Fruit fly (Drosophila melanogaster): ENCODE results near the gene msl-1.

Gene msl-1

DNA sequence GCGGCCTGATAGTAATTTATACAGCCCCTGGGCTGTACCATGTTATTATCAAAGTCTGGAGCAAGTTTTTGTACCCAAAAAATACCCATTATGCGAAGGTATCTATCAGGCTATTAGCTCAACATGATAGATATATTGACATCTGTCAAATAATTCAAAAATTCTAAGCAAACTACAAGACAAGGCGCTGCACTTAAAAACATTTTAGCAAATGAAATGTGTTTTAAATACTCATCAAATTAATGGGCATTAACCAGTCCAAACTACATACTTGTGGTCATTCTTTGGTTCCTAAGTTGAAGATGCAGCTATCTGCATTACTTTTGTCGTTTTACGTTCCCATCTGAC is 35.3 kb downstream of the msl-1 start (continued):
- TF ChIP-seq CG12744 (GFP tag; optimal IDR thresholded peaks at IDR 0.05) (no peak), CG1647 (GFP tag; optimal IDR thresholded peaks at IDR 0.05) (peak; percentile 78), pb (GFP tag; optimal IDR thresholded peaks at IDR 0.05) (peak; percentile 40), CG9215 (GFP tag; IDR thresholded peaks at IDR 0.05) (no peak; the same call in 1 of the 2 replicates), Mes4 (GFP tag; optimal IDR thresholded peaks at IDR 0.05) (no peak), schlank (tag; optimal IDR thresholded peaks at IDR 0.05) (no peak), oc (tag; optimal IDR thresholded peaks at IDR 0.05) (peak; percentile 70), Xbp1 (GFP tag; optimal IDR thresholded peaks at IDR 0.05) (peak; percentile 77), CG13424 (tag; optimal IDR thresholded peaks at IDR 0.05) (peak; percentile 39), CG7556 (GFP tag; optimal IDR thresholded peaks at IDR 0.05) (peak; percentile 32), gem (tag; optimal IDR thresholded peaks at IDR 0.05) (peak; percentile 66), Tbp (GFP tag; optimal IDR thresholded peaks at IDR 0.05) (no peak), CG17359 (tag; optimal IDR thresholded peaks at IDR 0.05) (peak; percentile 83), CG31441 (GFP tag; IDR thresholded peaks at IDR 0.05) (peak; percentile 85), Eip74EF (GFP tag; optimal IDR thresholded peaks at IDR 0.05) (peak in 1 of 2 experiments; percentile 70), CG10959 (GFP tag; IDR thresholded peaks at IDR 0.05) (peak; percentile 68), tx (GFP tag; optimal IDR thresholded peaks at IDR 0.05) (no peak), Doc2 (GFP tag; IDR thresholded peaks at IDR 0.05) (no peak), onecut (GFP tag; IDR thresholded peaks at IDR 0.05) (peak; percentile 34), CG12071 (GFP tag; optimal IDR thresholded peaks at IDR 0.05) (peak; percentile 51), Blimp-1 (GFP tag; optimal IDR thresholded peaks at IDR 0.05) (peak; percentile 86), maf-S (GFP tag; optimal IDR thresholded peaks at IDR 0.05) (peak; percentile 15), sim (GFP tag; IDR thresholded peaks at IDR 0.05) (0 out of 2 replicates have a peak, but pooled peaks have one; percentile 21), CG8944 (GFP tag; optimal IDR thresholded peaks at IDR 0.05) (peak; percentile 27), CG10565 (GFP tag; optimal IDR thresholded peaks at IDR 0.05) (peak; percentile 55), lov (optimal IDR thresholded peaks at IDR 0.05) (no peak), lov (GFP tag; IDR thresholded peaks at IDR 0.05) (peak; percentile 94), ERR (GFP tag; optimal IDR thresholded peaks at IDR 0.05) (peak; percentile 22), CG2116 (GFP tag; optimal IDR thresholded peaks at IDR 0.05) (peak; percentile 10), NK7.1 (GFP tag; optimal IDR thresholded peaks at IDR 0.05) (peak; percentile 5), Myb (GFP tag; optimal IDR thresholded peaks at IDR 0.05) (no peak), esg (GFP tag; conservative IDR thresholded peaks at IDR 0.05) (peak; percentile 64), Usf (GFP tag; optimal IDR thresholded peaks at IDR 0.05) (peak; percentile 40), Gsc (GFP tag; IDR thresholded peaks at IDR 0.05) (peak; percentile 59), Fer1 (GFP tag; optimal IDR thresholded peaks at IDR 0.05) (peak; percentile 18), phol (tag; optimal IDR thresholded peaks at IDR 0.05) (peak; percentile 86), HHEX (GFP tag; optimal IDR thresholded peaks at IDR 0.05) (peak; percentile 45), Mrtf (GFP tag; IDR thresholded peaks at IDR 0.05) (peak; percentile 45; the same call in 1 of the 3 replicates), mirr (GFP tag; optimal IDR thresholded peaks at IDR 0.05) (no peak), Kr (GFP tag; optimal IDR thresholded peaks at IDR 0.05) (no peak), en (GFP tag; optimal IDR thresholded peaks at IDR 0.05) (no peak), Scr (GFP tag; IDR thresholded peaks at IDR 0.05; ENCODE audit: partially characterized antibody) (no peak), ind (GFP tag; optimal IDR thresholded peaks at IDR 0.05) (peak; percentile 77), hkb (optimal IDR thresholded peaks at IDR 0.05) (no peak), hkb (GFP tag; IDR thresholded peaks at IDR 0.05) (peak; percentile 67; the same call in 1 of the 2 replicates), slou (GFP tag; optimal IDR thresholded peaks at IDR 0.05) (peak; percentile 24), Lpt (GFP tag; optimal IDR thresholded peaks at IDR 0.05) (no peak), CG1024 (GFP tag; IDR thresholded peaks at IDR 0.05) (peak; percentile 52; the same call in 1 of the 2 replicates), dpn (GFP tag; optimal IDR thresholded peaks at IDR 0.05) (peak; percentile 26 to 66), CG5953 (GFP tag; IDR thresholded peaks at IDR 0.05) (peak; percentile 10; the same call in 1 of the 2 replicates), ttk (GFP tag; IDR thresholded peaks at IDR 0.05) (peak; percentile 75), vvl (GFP tag; IDR thresholded peaks at IDR 0.05) (peak; percentile 91)
